Worm (Caenorhabditis elegans) whole organism, L4 larva: ENCODE measurements around the gene F22E5.9.

Experiments
- F10B5.3 ChIP-seq: sonication (generic microtip); optimal IDR thresholded peaks from 2 replicates; lab custom pipeline; 2016; ENCODE audit warnings: mild to moderate bottlenecking, missing genetic modification characterization, missing compliant biosample characterization
- F37D6.2 ChIP-seq: sonication (generic microtip); optimal IDR thresholded peaks from 2 replicates; lab custom pipeline; 2016; ENCODE audit warnings: mild to moderate bottlenecking, missing genetic modification characterization, missing compliant biosample characterization
- T20F7.1 ChIP-seq: fragments of 200-800 bp; sonication (Bioruptor generic); optimal IDR thresholded peaks from 2 replicates; lab custom pipeline; 2018; ENCODE audit warnings: mild to moderate bottlenecking, missing genetic modification characterization, missing compliant biosample characterization
- T26A8.4 ChIP-seq: fragments of 200-800 bp; sonication (Bioruptor generic); IDR thresholded peaks from 2 replicates; pipeline ENCODE4 v1.3.6; 2022; ENCODE audit warnings: missing genetic modification characterization, missing compliant biosample characterization
- aha-1 ChIP-seq: fragments of 150-350 bp; peaks from one replicate; lab custom pipeline; 2014; ENCODE audit warnings: missing biosample characterization, missing genetic modification characterization
- aly-2 ChIP-seq: sonication (generic microtip); optimal IDR thresholded peaks from 2 replicates; lab custom pipeline; 2018; ENCODE audit warnings: missing biosample characterization, missing genetic modification characterization
- ama-1 ChIP-seq: fragments of 150-350 bp; optimal IDR thresholded peaks from 2 replicates; lab custom pipeline; 2014; ENCODE audit warnings: inconsistent platforms, mixed read lengths
- ceh-28 ChIP-seq: fragments of 150-350 bp; optimal IDR thresholded peaks from 2 replicates; lab custom pipeline; 2014; ENCODE audit warnings: missing biosample characterization, missing genetic modification reagents, missing genetic modification characterization
- ceh-32 ChIP-seq: sonication (generic microtip); optimal IDR thresholded peaks from 2 replicates; lab custom pipeline; 2016; ENCODE audit warnings: mild to moderate bottlenecking, missing genetic modification characterization, missing compliant biosample characterization; ENCODE audit not compliant: poor library complexity
- ceh-82 ChIP-seq: sonication (generic microtip); optimal IDR thresholded peaks from 2 replicates; lab custom pipeline; 2017; ENCODE audit warnings: missing biosample characterization, missing genetic modification characterization
- daf-12 ChIP-seq: fragments of 150-350 bp; optimal IDR thresholded peaks from 2 replicates; lab custom pipeline; 2014; ENCODE audit warnings: missing biosample characterization, missing genetic modification reagents, missing genetic modification characterization
- dmd-6 ChIP-seq: fragments of 200-800 bp; sonication (Bioruptor generic); IDR thresholded peaks from 2 replicates; pipeline ENCODE4 v1.3.6; 2022; ENCODE audit warnings: missing genetic modification reagents, missing genetic modification characterization, missing compliant biosample characterization
- fos-1 ChIP-seq: fragments of 150-350 bp; optimal IDR thresholded peaks from 2 replicates; lab custom pipeline; 2014; ENCODE audit warnings: missing biosample characterization, missing genetic modification characterization
- gei-8 ChIP-seq: fragments of 200-800 bp; sonication (Bioruptor generic); optimal IDR thresholded peaks from 2 replicates; lab custom pipeline; 2018; ENCODE audit warnings: mild to moderate bottlenecking, missing genetic modification characterization, missing compliant biosample characterization
- hif-1 ChIP-seq, 2 experiments: sonication (generic microtip); optimal IDR thresholded peaks; 2 replicates each; lab custom pipeline; 2016 to 2017; ENCODE audit warnings: missing compliant biosample characterization in 2 of 2, missing genetic modification characterization in 2 of 2, missing genetic modification reagents in 2 of 2, missing genotype in 2 of 2, mild to moderate bottlenecking in 1 of 2
- lin-1 ChIP-seq: fragments of 200-800 bp; sonication (Bioruptor generic); IDR thresholded peaks from 2 replicates; pipeline ENCODE4 v1.3.6; 2022; ENCODE audit warnings: missing genetic modification reagents, missing genetic modification characterization, missing compliant biosample characterization
- lir-3 ChIP-seq: sonication (generic microtip); optimal IDR thresholded peaks from 2 replicates; lab custom pipeline; 2016; ENCODE audit warnings: mild to moderate bottlenecking, missing genetic modification characterization, missing compliant biosample characterization
- madf-9 ChIP-seq: fragments of 200-800 bp; sonication (Bioruptor generic); conservative IDR thresholded peaks from 2 replicates; pipeline ENCODE4 v1.3.6; 2022; ENCODE audit warnings: missing genetic modification reagents, missing genetic modification characterization, missing compliant biosample characterization
- mep-1 ChIP-seq: fragments of 150-350 bp; sonication (generic microtip); optimal IDR thresholded peaks from 3 replicates; lab custom pipeline; 2014; ENCODE audit warnings: missing biosample characterization, missing genetic modification characterization
- mxl-3 ChIP-seq: fragments of 200-800 bp; sonication (Bioruptor generic); optimal IDR thresholded peaks from 2 replicates; lab custom pipeline; 2018; ENCODE audit warnings: mild to moderate bottlenecking, missing genetic modification characterization, missing compliant biosample characterization
- nhr-111 ChIP-seq: fragments of 200-800 bp; sonication (Bioruptor generic); optimal IDR thresholded peaks from 2 replicates; lab custom pipeline; 2018; ENCODE audit warnings: mild to moderate bottlenecking, missing genetic modification characterization, missing compliant biosample characterization
- nhr-41 ChIP-seq: fragments of 200-800 bp; sonication (Bioruptor generic); IDR thresholded peaks from 2 replicates; pipeline ENCODE4 v1.3.6; 2022; ENCODE audit warnings: missing genetic modification reagents, missing genetic modification characterization, missing compliant biosample characterization
- nhr-6 ChIP-seq: fragments of 150-350 bp; optimal IDR thresholded peaks from 2 replicates; lab custom pipeline; 2014; ENCODE audit warnings: missing biosample characterization, missing genetic modification characterization
- pqm-1 ChIP-seq: sonication (generic microtip); optimal IDR thresholded peaks from 2 replicates; lab custom pipeline; 2017; ENCODE audit warnings: missing biosample characterization, missing genetic modification characterization
- set-16 ChIP-seq: fragments of 200-800 bp; sonication (Bioruptor generic); IDR thresholded peaks from 2 replicates; pipeline ENCODE4 v1.3.6; 2022; ENCODE audit warnings: missing genetic modification reagents, missing genetic modification characterization, missing compliant biosample characterization
- spr-1 ChIP-seq: sonication (generic microtip); optimal IDR thresholded peaks from 2 replicates; lab custom pipeline; 2016; ENCODE audit warnings: mild to moderate bottlenecking, missing genetic modification characterization, missing compliant biosample characterization
- tag-97 ChIP-seq: fragments of 200-800 bp; sonication (Bioruptor generic); IDR thresholded peaks from 2 replicates; pipeline ENCODE4 v1.3.6; 2022; ENCODE audit warnings: missing genetic modification characterization, missing compliant biosample characterization
- unc-39 ChIP-seq: sonication (generic microtip); optimal IDR thresholded peaks from 2 replicates; lab custom pipeline; 2017; ENCODE audit warnings: missing biosample characterization, missing genetic modification characterization
- unc-62 ChIP-seq, 3 experiments: fragments of 150-350 bp in 1 of 3; sonication (generic microtip); optimal IDR thresholded peaks in 2 of 3; peaks in 1 of 3; 1 replicate in 1 of 3; 2 replicates in 2 of 3; lab custom pipeline; 2014 to 2017; ENCODE audit warnings: missing biosample characterization in 3 of 3, missing genetic modification characterization in 3 of 3, missing genetic modification reagents in 3 of 3, missing genotype in 1 of 3
- zfp-3 ChIP-seq: fragments of 200-800 bp; sonication (Bioruptor generic); conservative IDR thresholded peaks from 2 replicates; pipeline ENCODE4 v1.3.6; 2022; ENCODE audit warnings: missing genetic modification reagents, missing genetic modification characterization, missing compliant biosample characterization
- ztf-11 ChIP-seq: fragments of 150-350 bp; optimal IDR thresholded peaks from 2 replicates; lab custom pipeline; 2014; ENCODE audit warnings: missing biosample characterization, missing genetic modification characterization
- ztf-7 ChIP-seq: fragments of 150-350 bp; optimal IDR thresholded peaks from 2 replicates; lab custom pipeline; 2014; ENCODE audit warnings: missing biosample characterization, missing genetic modification characterization

Gene F22E5.9

ce11 chrII:2677534-2678168 lies 39.5 kb downstream of the F22E5.9 start, which contains the start of gene F22E5.17 (continued):
- no peak for TF ChIP-seq nhr-41 (GFP tag; lab: Robert Waterston, UW)
- no peak for TF ChIP-seq unc-39 (tag; lab: Kevin White, UChicago)
- TF ChIP-seq ama-1 (lab: Kevin White, UChicago) = no peak
- no peak for TF ChIP-seq F37D6.2 (tag; lab: Kevin White, UChicago)
- no peak for TF ChIP-seq gei-8
- TF ChIP-seq aha-1 (tag; lab: Kevin White, UChicago) = no peak
- no peak for TF ChIP-seq T26A8.4
- TF ChIP-seq lir-3 (tag; lab: Kevin White, UChicago) = no peak
- TF ChIP-seq T20F7.1 = no peak
- no peak for TF ChIP-seq mep-1 (tag; lab: Kevin White, UChicago)
- TF ChIP-seq ceh-32 (tag; lab: Kevin White, UChicago) = no peak
- no peak for TF ChIP-seq aly-2 (tag; lab: Kevin White, UChicago)
- no peak for TF ChIP-seq ztf-11
- TF ChIP-seq daf-12 (tag; lab: Kevin White, UChicago) = no peak
- TF ChIP-seq ceh-82 (tag; lab: Kevin White, UChicago) = no peak
- 0 out of 2 replicates have a peak, but pooled peaks have one; percentile 12 for TF ChIP-seq lin-1 (GFP tag; lab: Robert Waterston, UW)
- peak; percentile 94 for TF ChIP-seq pqm-1 (tag; lab: Kevin White, UChicago)
- no peak for TF ChIP-seq zfp-3 (GFP tag; lab: Robert Waterston, UW)

- no peak for TF ChIP-seq hif-1 (tag; optimal IDR thresholded peaks at IDR 0.05; lab: Kevin White, UChicago)
- TF ChIP-seq ztf-7 (tag; lab: Kevin White, UChicago) = no peak
- no peak for TF ChIP-seq nhr-6 (tag; lab: Kevin White, UChicago)
- TF ChIP-seq unc-62 (GFP tag; optimal IDR thresholded peaks at IDR 0.05 in 1 of 2; lab: Kevin White, UChicago) = no peak
- no peak for TF ChIP-seq unc-62 (tag; optimal IDR thresholded peaks at IDR 0.05; lab: Kevin White, UChicago)
- no peak for TF ChIP-seq spr-1 (tag; lab: Kevin White, UChicago)
- TF ChIP-seq nhr-111 (GFP tag; lab: Kevin White, UChicago) = no peak
- TF ChIP-seq dmd-6 (GFP tag; lab: Robert Waterston, UW) = no peak
- TF ChIP-seq aha-1 (tag; lab: Kevin White, UChicago) = peak; percentile 36
These were observed 42.9 kb downstream of the F22E5.9 start, which contains the start of gene F34D6.1 for ce11 chrII:2681118-2681517. Gene F34D6.1 (minus strand): TSS chrII:2681218.

ce11 chrII:2684208-2684607 lies 46.0 kb downstream of the F22E5.9 start, which contains the start of gene ceh-87:
Gene ceh-87 (minus strand): TSS chrII:2684308.
- TF ChIP-seq madf-9 = no peak
- TF ChIP-seq tag-97 (GFP tag; lab: Robert Waterston, UW) = no peak
- TF ChIP-seq hif-1 (tag; optimal IDR thresholded peaks at IDR 0.05; lab: Kevin White, UChicago) = no peak
- TF ChIP-seq mep-1 (tag; lab: Kevin White, UChicago) = no peak
- TF ChIP-seq F10B5.3 (tag; lab: Kevin White, UChicago) = no peak
- no peak for TF ChIP-seq mxl-3
- no peak for TF ChIP-seq ceh-28 (tag; lab: Kevin White, UChicago)
- no peak for TF ChIP-seq fos-1 (tag; lab: Kevin White, UChicago)
- no peak for TF ChIP-seq spr-1 (tag; lab: Kevin White, UChicago)
- TF ChIP-seq lin-1 (GFP tag; lab: Robert Waterston, UW) = no peak

- TF ChIP-seq aha-1 (tag; lab: Kevin White, UChicago) (peak; percentile 96), set-16 (no peak)
These were observed 46.6 kb downstream of the F22E5.9 start for ce11 chrII:2684783-2685182.
